Worm (Caenorhabditis elegans) whole organism, young adult: ENCODE measurements around the gene her-1.

ENCODE experiments used
- B0019.2 ChIP-seq: fragments of 200-800 bp; sonication (Bioruptor generic); conservative IDR thresholded peaks from 2 replicates; pipeline ENCODE4 v1.3.6; 2022; ENCODE audit warnings: missing genetic modification reagents, missing genetic modification characterization, missing compliant biosample characterization
- B0261.1 ChIP-seq: sonication (generic microtip); optimal IDR thresholded peaks from 2 replicates; lab custom pipeline; 2016; ENCODE audit warnings: mild to moderate bottlenecking, missing genetic modification characterization, moderate library complexity, missing compliant biosample characterization
- D2030.7 ChIP-seq: fragments of 200-800 bp; sonication (Bioruptor generic); IDR thresholded peaks from 2 replicates; pipeline ENCODE4 v1.3.6; 2022; ENCODE audit warnings: missing genetic modification reagents, missing genetic modification characterization, missing compliant biosample characterization
- F33H1.4 ChIP-seq: fragments of 200-800 bp; sonication (Bioruptor generic); IDR thresholded peaks from 2 replicates; pipeline ENCODE4 v1.3.6; 2022; ENCODE audit warnings: missing genetic modification reagents, missing genetic modification characterization, missing compliant biosample characterization
- F39B2.1 ChIP-seq: fragments of 200-800 bp; sonication (Bioruptor generic); IDR thresholded peaks from 2 replicates; pipeline ENCODE4 v1.3.6; 2022; ENCODE audit warnings: missing genetic modification reagents, missing genetic modification characterization, missing compliant biosample characterization
- F49E8.2 ChIP-seq: sonication (generic microtip); optimal IDR thresholded peaks from 3 replicates; lab custom pipeline; 2017; ENCODE audit warnings: missing genetic modification characterization, mild to moderate bottlenecking, missing compliant biosample characterization, antibody characterized with exemption, moderate library complexity; ENCODE audit not compliant: insufficient read depth
- F57A8.1 ChIP-seq: fragments of 200-800 bp; sonication (Bioruptor generic); optimal IDR thresholded peaks from 2 replicates; lab custom pipeline; 2018; ENCODE audit warnings: mild to moderate bottlenecking, missing genetic modification characterization, moderate library complexity, missing compliant biosample characterization
- Y53F4B.3 ChIP-seq: fragments of 200-800 bp; sonication (Bioruptor generic); IDR thresholded peaks from 2 replicates; pipeline ENCODE4 v1.3.6; 2022; ENCODE audit warnings: missing genetic modification reagents, missing genetic modification characterization, missing compliant biosample characterization
- Y53G8AR.9 ChIP-seq: fragments of 200-800 bp; sonication (Bioruptor generic); conservative IDR thresholded peaks from 2 replicates; pipeline ENCODE4 v1.3.6; 2022; ENCODE audit warnings: missing genetic modification reagents, missing genetic modification characterization, missing compliant biosample characterization
- Y79H2A.3 ChIP-seq: fragments of 200-800 bp; sonication (Bioruptor generic); conservative IDR thresholded peaks from 2 replicates; pipeline ENCODE4 v1.3.6; 2022; ENCODE audit warnings: missing genetic modification reagents, missing genetic modification characterization, missing compliant biosample characterization
- ZK185.1 ChIP-seq: sonication (generic microtip); optimal IDR thresholded peaks from 2 replicates; lab custom pipeline; 2016; ENCODE audit warnings: mild to moderate bottlenecking, missing genetic modification characterization, missing compliant biosample characterization; ENCODE audit not compliant: poor library complexity, severe bottlenecking
- akir-1 ChIP-seq: fragments of 200-800 bp; sonication (Bioruptor generic); optimal IDR thresholded peaks from 2 replicates; lab custom pipeline; 2018; ENCODE audit warnings: mild to moderate bottlenecking, missing genetic modification characterization, moderate library complexity, missing compliant biosample characterization
- ama-1 ChIP-seq, 3 experiments: fragments of 150-350 bp in 1 of 3; sonication (generic microtip) in 2 of 3; optimal IDR thresholded peaks; 2 replicates each; lab custom pipeline; 2014 to 2018; ENCODE audit warnings: missing biosample characterization in 2 of 3, missing genetic modification characterization in 2 of 3, missing genetic modification reagents in 2 of 3
- aptf-2 ChIP-seq: fragments of 200-800 bp; sonication (Bioruptor generic); conservative IDR thresholded peaks from 2 replicates; pipeline ENCODE4 v1.3.6; 2022; ENCODE audit warnings: missing genetic modification reagents, missing genetic modification characterization, missing compliant biosample characterization
- bed-1 ChIP-seq: fragments of 200-800 bp; sonication (Bioruptor generic); IDR thresholded peaks from 2 replicates; pipeline ENCODE4 v1.3.6; 2022; ENCODE audit warnings: missing genetic modification reagents, missing genetic modification characterization, missing compliant biosample characterization
- ceh-27 ChIP-seq: fragments of 200-800 bp; sonication (Bioruptor generic); optimal IDR thresholded peaks from 2 replicates; lab custom pipeline; 2018; ENCODE audit warnings: mild to moderate bottlenecking, missing genetic modification characterization, moderate library complexity, missing compliant biosample characterization
- ceh-40 ChIP-seq: fragments of 200-800 bp; sonication (Bioruptor generic); IDR thresholded peaks from 2 replicates; pipeline ENCODE4 v1.3.6; 2022; ENCODE audit warnings: missing genetic modification characterization, missing compliant biosample characterization
- ceh-58 ChIP-seq: fragments of 200-800 bp; sonication (Bioruptor generic); IDR thresholded peaks from 2 replicates; pipeline ENCODE4 v1.3.6; 2022; ENCODE audit warnings: missing genetic modification characterization, missing compliant biosample characterization
- ceh-79 ChIP-seq: sonication (generic microtip); optimal IDR thresholded peaks from 2 replicates; lab custom pipeline; 2017; ENCODE audit warnings: mild to moderate bottlenecking, missing genetic modification characterization, missing compliant biosample characterization
- ceh-91 ChIP-seq: fragments of 200-800 bp; sonication (Bioruptor generic); IDR thresholded peaks from 2 replicates; pipeline ENCODE4 v1.3.6; 2022; ENCODE audit warnings: missing genetic modification reagents, missing genetic modification characterization, missing compliant biosample characterization
- chd-7 ChIP-seq: sonication (generic microtip); optimal IDR thresholded peaks from 2 replicates; lab custom pipeline; 2016; ENCODE audit warnings: mild to moderate bottlenecking, missing genetic modification characterization, moderate library complexity, missing compliant biosample characterization
- efl-1 ChIP-seq: fragments of 150-350 bp; optimal IDR thresholded peaks from 2 replicates; lab custom pipeline; 2014; ENCODE audit warnings: missing biosample characterization, missing genetic modification reagents, missing genetic modification characterization
- ets-4 ChIP-seq: fragments of 200-800 bp; sonication (Bioruptor generic); optimal IDR thresholded peaks from 2 replicates; lab custom pipeline; 2018; ENCODE audit warnings: mild to moderate bottlenecking, missing genetic modification characterization, missing compliant biosample characterization
- fkh-3 ChIP-seq: sonication (generic microtip); optimal IDR thresholded peaks from 2 replicates; lab custom pipeline; 2016; ENCODE audit warnings: mild to moderate bottlenecking, missing genetic modification characterization, missing compliant biosample characterization
- hsf-1 ChIP-seq: fragments of 200-800 bp; sonication (Bioruptor generic); IDR thresholded peaks from 2 replicates; pipeline ENCODE4 v1.3.6; 2022; ENCODE audit warnings: missing genetic modification reagents, missing genetic modification characterization, missing compliant biosample characterization
- lin-40 ChIP-seq: sonication (generic microtip); optimal IDR thresholded peaks from 2 replicates; lab custom pipeline; 2016; ENCODE audit warnings: missing genetic modification characterization, mild to moderate bottlenecking, missing compliant biosample characterization, missing genotype, missing genetic modification reagents
- lsl-1 ChIP-seq: fragments of 200-800 bp; sonication (Bioruptor generic); optimal IDR thresholded peaks from 2 replicates; lab custom pipeline; 2018; ENCODE audit warnings: mild to moderate bottlenecking, missing genetic modification characterization, moderate library complexity, missing compliant biosample characterization
- mxl-1 ChIP-seq: sonication (generic microtip); optimal IDR thresholded peaks from 2 replicates; lab custom pipeline; 2016; ENCODE audit warnings: missing genetic modification characterization, missing compliant biosample characterization
- nhr-27 ChIP-seq: fragments of 200-800 bp; sonication (Bioruptor generic); optimal IDR thresholded peaks from 2 replicates; lab custom pipeline; 2018; ENCODE audit warnings: mild to moderate bottlenecking, missing genetic modification characterization, moderate library complexity, missing compliant biosample characterization
- nhr-80 ChIP-seq: sonication (generic microtip); optimal IDR thresholded peaks from 2 replicates; lab custom pipeline; 2016; ENCODE audit warnings: missing genetic modification characterization, missing compliant biosample characterization
- nhr-90 ChIP-seq: sonication (generic microtip); optimal IDR thresholded peaks from 2 replicates; lab custom pipeline; 2016; ENCODE audit warnings: missing genotype, mild to moderate bottlenecking, missing genetic modification characterization, missing compliant biosample characterization
- pbrm-1 ChIP-seq: fragments of 200-800 bp; sonication (Bioruptor generic); IDR thresholded peaks from 2 replicates; pipeline ENCODE4 v1.3.6; 2022; ENCODE audit warnings: missing genetic modification reagents, missing genetic modification characterization, missing compliant biosample characterization
- pha-4 ChIP-seq: fragments of 150-350 bp; sonication (generic microtip); optimal IDR thresholded peaks from 2 replicates; lab custom pipeline; 2014; ENCODE audit warnings: missing biosample characterization, missing genetic modification reagents, missing genetic modification characterization
- rec-8 ChIP-seq, 2 experiments: sonication (generic microtip); optimal IDR thresholded peaks; 2 replicates each; lab custom pipeline; 2016; ENCODE audit warnings: mild to moderate bottlenecking in 2 of 2, missing genetic modification characterization in 2 of 2, missing genetic modification reagents in 2 of 2, missing genotype in 2 of 2, missing biosample characterization in 1 of 2, missing compliant biosample characterization in 1 of 2, moderate library complexity in 1 of 2
- repo-1 ChIP-seq: sonication (generic microtip); optimal IDR thresholded peaks from 2 replicates; lab custom pipeline; 2017; ENCODE audit warnings: mild to moderate bottlenecking, missing genetic modification characterization, missing compliant biosample characterization
- sdz-38 ChIP-seq: sonication (generic microtip); optimal IDR thresholded peaks from 2 replicates; lab custom pipeline; 2016; ENCODE audit warnings: missing genotype, missing genetic modification characterization, missing compliant biosample characterization
- snpc-3.4 ChIP-seq: sonication (generic microtip); optimal IDR thresholded peaks from 2 replicates; lab custom pipeline; 2017; ENCODE audit warnings: missing genetic modification characterization, mild to moderate bottlenecking, missing compliant biosample characterization, antibody characterized with exemption, moderate library complexity, missing genotype, missing genetic modification reagents
- tbp1 ChIP-seq: fragments of 200-800 bp; sonication (Bioruptor generic); optimal IDR thresholded peaks from 2 replicates; lab custom pipeline; 2018; ENCODE audit warnings: mild to moderate bottlenecking, missing genetic modification characterization, missing compliant biosample characterization
- tlf-1 ChIP-seq: fragments of 200-800 bp; sonication (Bioruptor generic); optimal IDR thresholded peaks from 2 replicates; lab custom pipeline; 2018; ENCODE audit warnings: mild to moderate bottlenecking, missing genetic modification characterization, missing compliant biosample characterization
- zfh-2 ChIP-seq: fragments of 200-800 bp; sonication (Bioruptor generic); conservative IDR thresholded peaks from 2 replicates; pipeline ENCODE4 v1.3.6; 2022; ENCODE audit warnings: missing genetic modification reagents, missing genetic modification characterization, missing compliant biosample characterization
- zim-3 ChIP-seq: sonication (generic microtip); optimal IDR thresholded peaks from 2 replicates; lab custom pipeline; 2017; ENCODE audit warnings: mild to moderate bottlenecking, missing genetic modification characterization, moderate library complexity, missing compliant biosample characterization
- ztf-22 ChIP-seq: fragments of 200-800 bp; sonication (Bioruptor generic); optimal IDR thresholded peaks from 2 replicates; lab custom pipeline; 2018; ENCODE audit warnings: mild to moderate bottlenecking, missing genetic modification characterization, moderate library complexity, missing compliant biosample characterization
- ztf-28 ChIP-seq: fragments of 200-800 bp; sonication (Bioruptor generic); IDR thresholded peaks from 2 replicates; pipeline ENCODE4 v1.3.6; 2022; ENCODE audit warnings: missing genetic modification reagents, missing genetic modification characterization, missing compliant biosample characterization

her-1 gene

ce11 chrV:9696715-9697114, at the start of gene her-1:
Gene her-1 (plus strand): TSS chrV:9697015.
- TF ChIP-seq rec-8 (tag; optimal IDR thresholded peaks at IDR 0.05; lab: Kevin White, UChicago) (no peak), tbp1 (GFP tag; lab: Kevin White, UChicago) (no peak)

- TF ChIP-seq sdz-38 (tag; lab: Kevin White, UChicago) (no peak), F57A8.1 (no peak), ztf-22 (no peak), Y79H2A.3 (GFP tag; lab: Robert Waterston, UW) (no peak), fkh-3 (tag; lab: Kevin White, UChicago) (no peak), efl-1 (GFP tag; lab: Kevin White, UChicago) (no peak), ceh-79 (tag; lab: Kevin White, UChicago) (no peak), D2030.7 (GFP tag; lab: Robert Waterston, UW) (no peak), ZK185.1 (tag; lab: Kevin White, UChicago) (no peak), ceh-40 (no peak), mxl-1 (tag; lab: Kevin White, UChicago) (no peak), F33H1.4 (GFP tag; lab: Robert Waterston, UW) (no peak), nhr-80 (no peak), ceh-27 (GFP tag; lab: Kevin White, UChicago) (no peak), hsf-1 (no peak), tlf-1 (no peak), bed-1 (GFP tag; lab: Robert Waterston, UW) (no peak)
These were observed 45.5 kb upstream of the her-1 start, which contains the start of gene T06E4.21 for ce11 chrV:9651294-9651693. Gene T06E4.21 (plus strand): TSS chrV:9651594.

ce11 chrV:9654154-9654805, 42.5 kb upstream of the her-1 start, which contains the start of gene cyp-29A4:
Gene cyp-29A4 (plus strand): TSS chrV:9654755.
- TF ChIP-seq snpc-3.4 (tag; lab: Kevin White, UChicago) (no peak), nhr-90 (tag; lab: Kevin White, UChicago) (no peak), ceh-91 (no peak), ceh-58 (GFP tag; lab: Robert Waterston, UW) (no peak), ceh-79 (tag; lab: Kevin White, UChicago) (no peak), B0019.2 (GFP tag; lab: Robert Waterston, UW) (no peak), ama-1 (optimal IDR thresholded peaks at IDR 0.05; lab: Kevin White, UChicago) (no peak), ama-1 (GFP tag; optimal IDR thresholded peaks at IDR 0.05; lab: Kevin White, UChicago) (no peak), pbrm-1 (GFP tag; lab: Robert Waterston, UW) (no peak), efl-1 (GFP tag; lab: Kevin White, UChicago) (no peak), ets-4 (no peak), F39B2.1 (GFP tag; lab: Robert Waterston, UW) (no peak), Y53F4B.3 (GFP tag; lab: Robert Waterston, UW) (no peak), nhr-27 (tag; lab: Kevin White, UChicago) (no peak)

ce11 chrV:9661514-9661913, 35.3 kb upstream of the her-1 start, which contains the start of gene pitr-4:
Gene pitr-4 (minus strand): TSS chrV:9661614.
- no peak for TF ChIP-seq snpc-3.4 (tag; lab: Kevin White, UChicago)
- TF ChIP-seq F57A8.1 = no peak
- no peak for TF ChIP-seq ztf-28 (GFP tag; lab: Robert Waterston, UW)
- no peak for TF ChIP-seq akir-1 (GFP tag; lab: Kevin White, UChicago)
- no peak for TF ChIP-seq lin-40 (tag; lab: Kevin White, UChicago)
- TF ChIP-seq F49E8.2 = no peak
- TF ChIP-seq nhr-27 (tag; lab: Kevin White, UChicago) = no peak
- TF ChIP-seq F33H1.4 (GFP tag; lab: Robert Waterston, UW) = no peak
- no peak for TF ChIP-seq repo-1
- TF ChIP-seq chd-7 = no peak
- no peak for TF ChIP-seq Y53G8AR.9
- TF ChIP-seq pha-4 (tag; lab: Kevin White, UChicago) = no peak
- TF ChIP-seq zim-3 (tag; lab: Kevin White, UChicago) = no peak
- TF ChIP-seq B0261.1 (tag; lab: Kevin White, UChicago) = no peak
- no peak for TF ChIP-seq lsl-1 (GFP tag; lab: Kevin White, UChicago)
- TF ChIP-seq aptf-2 = no peak
- TF ChIP-seq zfh-2 (GFP tag; lab: Robert Waterston, UW) = no peak
